Worm (Caenorhabditis elegans) whole organism, L4 larva: ENCODE results near the gene Y116A8A.4.

Experiments used
- D1046.2 ChIP-seq: fragments of 200-800 bp; sonication (Bioruptor generic); IDR thresholded peaks from 2 replicates; pipeline ENCODE4 v1.3.6; 2022; ENCODE audit warnings: missing genetic modification characterization, missing compliant biosample characterization
- F10B5.3 ChIP-seq: sonication (generic microtip); optimal IDR thresholded peaks from 2 replicates; lab custom pipeline; 2016; ENCODE audit warnings: mild to moderate bottlenecking, missing genetic modification characterization, missing compliant biosample characterization
- F26F4.8 ChIP-seq: fragments of 200-800 bp; sonication (Bioruptor generic); conservative IDR thresholded peaks from 2 replicates; pipeline ENCODE4 v1.3.6; 2022; ENCODE audit warnings: missing genetic modification characterization, missing compliant biosample characterization
- F49E8.2 ChIP-seq: sonication (generic microtip); optimal IDR thresholded peaks from 2 replicates; lab custom pipeline; 2016; ENCODE audit warnings: missing compliant biosample characterization, mild to moderate bottlenecking, missing genetic modification characterization, borderline replicate concordance
- T20F7.1 ChIP-seq: fragments of 200-800 bp; sonication (Bioruptor generic); optimal IDR thresholded peaks from 2 replicates; lab custom pipeline; 2018; ENCODE audit warnings: mild to moderate bottlenecking, missing genetic modification characterization, missing compliant biosample characterization
- T26A8.4 ChIP-seq: fragments of 200-800 bp; sonication (Bioruptor generic); IDR thresholded peaks from 2 replicates; pipeline ENCODE4 v1.3.6; 2022; ENCODE audit warnings: missing genetic modification characterization, missing compliant biosample characterization
- Y105C5A.15 ChIP-seq: fragments of 200-800 bp; sonication (Bioruptor generic); IDR thresholded peaks from 2 replicates; pipeline ENCODE4 v1.3.6; 2022; ENCODE audit warnings: missing genetic modification characterization, missing compliant biosample characterization
- Y48G9A.11 ChIP-seq: fragments of 200-800 bp; sonication (Bioruptor generic); IDR thresholded peaks from 2 replicates; pipeline ENCODE4 v1.3.6; 2022; ENCODE audit warnings: missing genetic modification reagents, missing genetic modification characterization, missing compliant biosample characterization
- Y75B8A.6 ChIP-seq: fragments of 200-800 bp; sonication (Bioruptor generic); IDR thresholded peaks from 2 replicates; pipeline ENCODE4 v1.3.6; 2022; ENCODE audit warnings: missing genetic modification reagents, missing genetic modification characterization, missing compliant biosample characterization
- ZK337.2 ChIP-seq: fragments of 200-800 bp; sonication (Bioruptor generic); IDR thresholded peaks from 2 replicates; pipeline ENCODE4 v1.3.6; 2022; ENCODE audit warnings: missing genetic modification reagents, missing genetic modification characterization, missing compliant biosample characterization
- ama-1 ChIP-seq: fragments of 150-350 bp; optimal IDR thresholded peaks from 2 replicates; lab custom pipeline; 2014; ENCODE audit warnings: inconsistent platforms, mixed read lengths
- ceh-28 ChIP-seq: fragments of 150-350 bp; optimal IDR thresholded peaks from 2 replicates; lab custom pipeline; 2014; ENCODE audit warnings: missing biosample characterization, missing genetic modification reagents, missing genetic modification characterization
- ceh-44 ChIP-seq: fragments of 200-800 bp; sonication (Bioruptor generic); IDR thresholded peaks from 2 replicates; pipeline ENCODE4 v1.3.6; 2022; ENCODE audit warnings: missing genetic modification reagents, missing genetic modification characterization, missing compliant biosample characterization
- cey-2 ChIP-seq: sonication (generic microtip); optimal IDR thresholded peaks from 3 replicates; lab custom pipeline; 2017; ENCODE audit warnings: missing genetic modification characterization, mild to moderate bottlenecking, missing compliant biosample characterization, antibody characterized with exemption, borderline replicate concordance; ENCODE audit not compliant: insufficient read depth
- ctbp-1 ChIP-seq: fragments of 200-800 bp; sonication (Bioruptor generic); IDR thresholded peaks from 2 replicates; pipeline ENCODE4 v1.3.6; 2022; ENCODE audit warnings: missing genetic modification reagents, missing genetic modification characterization, missing compliant biosample characterization
- daf-19 ChIP-seq: fragments of 200-800 bp; sonication (Bioruptor generic); conservative IDR thresholded peaks from 2 replicates; pipeline ENCODE4 v1.3.6; 2022; ENCODE audit warnings: missing genetic modification characterization, missing compliant biosample characterization
- daf-8 ChIP-seq: fragments of 200-800 bp; sonication (Bioruptor generic); IDR thresholded peaks from 2 replicates; pipeline ENCODE4 v1.3.6; 2022; ENCODE audit warnings: missing genetic modification characterization, missing compliant biosample characterization
- dmd-6 ChIP-seq: fragments of 200-800 bp; sonication (Bioruptor generic); IDR thresholded peaks from 2 replicates; pipeline ENCODE4 v1.3.6; 2022; ENCODE audit warnings: missing genetic modification reagents, missing genetic modification characterization, missing compliant biosample characterization
- dmd-8 ChIP-seq: fragments of 200-800 bp; sonication (Bioruptor generic); IDR thresholded peaks from 2 replicates; pipeline ENCODE4 v1.3.6; 2022; ENCODE audit warnings: missing genetic modification characterization, missing compliant biosample characterization
- dmd-9 ChIP-seq: fragments of 200-800 bp; sonication (Bioruptor generic); IDR thresholded peaks from 2 replicates; pipeline ENCODE4 v1.3.6; 2022; ENCODE audit warnings: missing genetic modification reagents, missing genetic modification characterization, missing compliant biosample characterization
- duxl-1 ChIP-seq: sonication (generic microtip); optimal IDR thresholded peaks from 2 replicates; lab custom pipeline; 2016; ENCODE audit warnings: mild to moderate bottlenecking, missing genetic modification characterization, moderate library complexity, missing compliant biosample characterization; ENCODE audit not compliant: poor library complexity
- egl-43 ChIP-seq: fragments of 200-800 bp; sonication (Bioruptor generic); IDR thresholded peaks from 2 replicates; pipeline ENCODE4 v1.3.6; 2022; ENCODE audit warnings: missing genetic modification reagents, missing genetic modification characterization, missing compliant biosample characterization
- fos-1 ChIP-seq: fragments of 150-350 bp; optimal IDR thresholded peaks from 2 replicates; lab custom pipeline; 2014; ENCODE audit warnings: missing biosample characterization, missing genetic modification characterization
- hlh-30 ChIP-seq: sonication (generic microtip); optimal IDR thresholded peaks from 2 replicates; lab custom pipeline; 2017; ENCODE audit warnings: antibody characterized with exemption, mild to moderate bottlenecking, missing genetic modification characterization, missing compliant biosample characterization; ENCODE audit not compliant: insufficient read depth
- jun-1 ChIP-seq: fragments of 150-350 bp; optimal IDR thresholded peaks from 2 replicates; lab custom pipeline; 2014; ENCODE audit warnings: missing biosample characterization, missing genetic modification reagents, missing genetic modification characterization
- lin-38 ChIP-seq: fragments of 200-800 bp; sonication (Bioruptor generic); IDR thresholded peaks from 2 replicates; pipeline ENCODE4 v1.3.6; 2022; ENCODE audit warnings: missing genetic modification reagents, missing genetic modification characterization, missing compliant biosample characterization
- lsy-2 ChIP-seq, 2 experiments: fragments of 150-350 bp in 1 of 2; sonication (generic microtip) in 1 of 2; optimal IDR thresholded peaks; 2 replicates each; lab custom pipeline; 2014 to 2017; ENCODE audit warnings: missing biosample characterization in 2 of 2, missing genetic modification characterization in 2 of 2
- madf-9 ChIP-seq: fragments of 200-800 bp; sonication (Bioruptor generic); conservative IDR thresholded peaks from 2 replicates; pipeline ENCODE4 v1.3.6; 2022; ENCODE audit warnings: missing genetic modification reagents, missing genetic modification characterization, missing compliant biosample characterization
- mdl-1 ChIP-seq, 2 experiments: fragments of 150-350 bp in 1 of 2; sonication (generic microtip) in 1 of 2; optimal IDR thresholded peaks; 2 replicates each; lab custom pipeline; 2014 to 2017; ENCODE audit warnings: missing biosample characterization in 2 of 2, missing genetic modification characterization in 2 of 2
- mdt-29 ChIP-seq: fragments of 200-800 bp; sonication (Bioruptor generic); IDR thresholded peaks from 2 replicates; pipeline ENCODE4 v1.3.6; 2022; ENCODE audit warnings: missing genetic modification reagents, missing genetic modification characterization, missing compliant biosample characterization
- mxl-3 ChIP-seq: fragments of 200-800 bp; sonication (Bioruptor generic); optimal IDR thresholded peaks from 2 replicates; lab custom pipeline; 2018; ENCODE audit warnings: mild to moderate bottlenecking, missing genetic modification characterization, missing compliant biosample characterization
- nhr-10 ChIP-seq: fragments of 150-350 bp; optimal IDR thresholded peaks from 2 replicates; lab custom pipeline; 2014; ENCODE audit warnings: missing biosample characterization, missing genetic modification characterization
- nhr-102 ChIP-seq: sonication (generic microtip); optimal IDR thresholded peaks from 2 replicates; lab custom pipeline; 2016; ENCODE audit warnings: mild to moderate bottlenecking, missing genetic modification characterization, moderate library complexity, missing compliant biosample characterization
- nhr-111 ChIP-seq: fragments of 200-800 bp; sonication (Bioruptor generic); optimal IDR thresholded peaks from 2 replicates; lab custom pipeline; 2018; ENCODE audit warnings: mild to moderate bottlenecking, missing genetic modification characterization, missing compliant biosample characterization
- nhr-237 ChIP-seq: sonication (generic microtip); optimal IDR thresholded peaks from 2 replicates; lab custom pipeline; 2017; ENCODE audit warnings: missing biosample characterization, missing genetic modification characterization
- nhr-28 ChIP-seq: fragments of 150-350 bp; optimal IDR thresholded peaks from 2 replicates; lab custom pipeline; 2014; ENCODE audit warnings: missing biosample characterization, missing genetic modification characterization
- nhr-42 ChIP-seq: fragments of 200-800 bp; sonication (Bioruptor generic); IDR thresholded peaks from 2 replicates; pipeline ENCODE4 v1.3.6; 2022; ENCODE audit warnings: missing genetic modification characterization, missing compliant biosample characterization
- nhr-6 ChIP-seq: fragments of 150-350 bp; optimal IDR thresholded peaks from 2 replicates; lab custom pipeline; 2014; ENCODE audit warnings: missing biosample characterization, missing genetic modification characterization
- nhr-77 ChIP-seq: fragments of 150-350 bp; optimal IDR thresholded peaks from 2 replicates; lab custom pipeline; 2014; ENCODE audit warnings: missing biosample characterization, missing genetic modification characterization
- sdz-12 ChIP-seq: fragments of 200-800 bp; sonication (Bioruptor generic); optimal IDR thresholded peaks from 2 replicates; lab custom pipeline; 2018; ENCODE audit warnings: mild to moderate bottlenecking, missing genetic modification characterization, missing compliant biosample characterization
- snpc-1.2 ChIP-seq: fragments of 200-800 bp; sonication (Bioruptor generic); IDR thresholded peaks from 2 replicates; pipeline ENCODE4 v1.3.6; 2022; ENCODE audit warnings: missing genetic modification reagents, missing genetic modification characterization, missing compliant biosample characterization
- tag-97 ChIP-seq: fragments of 200-800 bp; sonication (Bioruptor generic); IDR thresholded peaks from 2 replicates; pipeline ENCODE4 v1.3.6; 2022; ENCODE audit warnings: missing genetic modification characterization, missing compliant biosample characterization
- tra-1 ChIP-seq: fragments of 200-800 bp; sonication (Bioruptor generic); IDR thresholded peaks from 2 replicates; pipeline ENCODE4 v1.3.6; 2022; ENCODE audit warnings: missing genetic modification reagents, missing genetic modification characterization, missing compliant biosample characterization
- unc-130 ChIP-seq: sonication (generic microtip); optimal IDR thresholded peaks from 2 replicates; lab custom pipeline; 2016; ENCODE audit warnings: missing genetic modification reagents, missing genetic modification characterization, missing compliant biosample characterization
- unc-39 ChIP-seq: sonication (generic microtip); optimal IDR thresholded peaks from 2 replicates; lab custom pipeline; 2017; ENCODE audit warnings: missing biosample characterization, missing genetic modification characterization
- zag-1 ChIP-seq: fragments of 150-350 bp; optimal IDR thresholded peaks from 2 replicates; lab custom pipeline; 2014; ENCODE audit warnings: missing biosample characterization, missing genetic modification characterization
- zip-11 ChIP-seq: fragments of 200-800 bp; sonication (Bioruptor generic); IDR thresholded peaks from 2 replicates; pipeline ENCODE4 v1.3.6; 2022; ENCODE audit warnings: missing genetic modification characterization, missing compliant biosample characterization
- zip-2 ChIP-seq: fragments of 150-350 bp; optimal IDR thresholded peaks from 2 replicates; lab custom pipeline; 2014; ENCODE audit warnings: missing biosample characterization, missing genetic modification characterization
- ztf-7 ChIP-seq: fragments of 150-350 bp; optimal IDR thresholded peaks from 2 replicates; lab custom pipeline; 2014; ENCODE audit warnings: missing biosample characterization, missing genetic modification characterization

The Y116A8A.4 gene

ce11 chrIV:16775455-16775854 is 47.2 kb upstream of the Y116A8A.4 start, which contains the start of gene Y43D4A.5:
TSS of gene Y43D4A.5 (plus strand) at chrIV:16775755.
- TF ChIP-seq Y105C5A.15 (GFP tag; lab: Robert Waterston, UW) (no peak), dmd-9 (no peak), jun-1 (tag; lab: Kevin White, UChicago) (no peak), nhr-28 (no peak), F49E8.2 (tag; lab: Kevin White, UChicago) (no peak), zip-2 (tag; lab: Kevin White, UChicago) (no peak), nhr-10 (tag; lab: Kevin White, UChicago) (no peak), unc-130 (GFP tag; lab: Kevin White, UChicago) (no peak), ceh-44 (no peak), lsy-2 (tag; optimal IDR thresholded peaks at IDR 0.05; lab: Kevin White, UChicago) (no peak), D1046.2 (GFP tag; lab: Robert Waterston, UW) (no peak), tra-1 (no peak), mdt-29 (GFP tag; lab: Robert Waterston, UW) (no peak)
- TF ChIP-seq, all 104 proteins: peak for 0

ce11 chrIV:16775925-16776324 is 46.7 kb upstream of the Y116A8A.4 start:
- no peak for TF ChIP-seq nhr-10 (tag; lab: Kevin White, UChicago)
- no peak for TF ChIP-seq hlh-30 (tag; lab: Kevin White, UChicago)
- TF ChIP-seq nhr-237 = no peak
- no peak for TF ChIP-seq tag-97 (GFP tag; lab: Robert Waterston, UW)
- TF ChIP-seq T20F7.1 = no peak
- peak; percentile 61; the same call in 1 of the 2 replicates for TF ChIP-seq ceh-44
- peak; percentile 7 for TF ChIP-seq nhr-77
- no peak for TF ChIP-seq lsy-2 (tag; optimal IDR thresholded peaks at IDR 0.05; lab: Kevin White, UChicago)
- no peak for TF ChIP-seq jun-1 (tag; lab: Kevin White, UChicago)
- no peak for TF ChIP-seq unc-39 (tag; lab: Kevin White, UChicago)
- no peak for TF ChIP-seq ceh-28 (tag; lab: Kevin White, UChicago)
- TF ChIP-seq mxl-3 (GFP tag; lab: Kevin White, UChicago) = no peak
- TF ChIP-seq snpc-1.2 (GFP tag; lab: Robert Waterston, UW) = peak; percentile 98
- TF ChIP-seq Y48G9A.11 = 0 out of 2 replicates have a peak, but pooled peaks have one; percentile 24
- peak; percentile 79; the same call in 1 of the 2 replicates for TF ChIP-seq F26F4.8 (GFP tag; lab: Robert Waterston, UW)
- TF ChIP-seq ama-1 (lab: Kevin White, UChicago) = no peak
- no peak for TF ChIP-seq cey-2
- peak; percentile 74; the same call in 1 of the 2 replicates for TF ChIP-seq zip-11
- peak; percentile 61 for TF ChIP-seq duxl-1
- TF ChIP-seq daf-19 (GFP tag; lab: Robert Waterston, UW) = peak; percentile 70; the same call in 1 of the 2 replicates
- peak; percentile 67; the same call in 1 of the 2 replicates for TF ChIP-seq Y75B8A.6 (GFP tag; lab: Robert Waterston, UW)
- TF ChIP-seq daf-8 (GFP tag; lab: Robert Waterston, UW) = 0 out of 2 replicates have a peak, but pooled peaks have one; percentile 20
- no peak for TF ChIP-seq fos-1 (tag; lab: Kevin White, UChicago)
- TF ChIP-seq sdz-12 (GFP tag; lab: Kevin White, UChicago) = no peak
- peak; percentile 62 for TF ChIP-seq unc-130 (GFP tag; lab: Kevin White, UChicago)
- TF ChIP-seq nhr-6 = no peak
- no peak for TF ChIP-seq ZK337.2 (GFP tag; lab: Robert Waterston, UW)
- TF ChIP-seq madf-9 (GFP tag; lab: Robert Waterston, UW) = peak; percentile 76
- peak; percentile 76 for TF ChIP-seq lin-38 (GFP tag; lab: Robert Waterston, UW)
- TF ChIP-seq dmd-8 (GFP tag; lab: Robert Waterston, UW) = peak; percentile 90; the same call in 1 of the 2 replicates
- no peak for TF ChIP-seq dmd-6 (GFP tag; lab: Robert Waterston, UW)
- no peak for TF ChIP-seq ztf-7 (tag; lab: Kevin White, UChicago)
- TF ChIP-seq nhr-102 = peak; percentile 47
- no peak for TF ChIP-seq mdl-1 (tag; optimal IDR thresholded peaks at IDR 0.05; lab: Kevin White, UChicago)
- no peak for TF ChIP-seq nhr-111 (GFP tag; lab: Kevin White, UChicago)
- TF ChIP-seq egl-43 (GFP tag; lab: Robert Waterston, UW) = peak; percentile 91
- no peak for TF ChIP-seq zag-1 (tag; lab: Kevin White, UChicago)
- TF ChIP-seq F10B5.3 (tag; lab: Kevin White, UChicago) = peak; percentile 4
- no peak for TF ChIP-seq nhr-28
- no peak for TF ChIP-seq nhr-42 (GFP tag; lab: Robert Waterston, UW)
- no peak; the same call in none of the 2 replicates for TF ChIP-seq ctbp-1 (GFP tag; lab: Robert Waterston, UW)
- peak; percentile 60; the same call in 1 of the 2 replicates for TF ChIP-seq T26A8.4 (GFP tag; lab: Robert Waterston, UW)
